Worm (Caenorhabditis elegans) whole organism, L4 larva: ENCODE measurements around the gene Y55F3BR.1.

Source experiments
- nhr-237 ChIP-seq: sonication (generic microtip); optimal IDR thresholded peaks from 2 replicates; lab custom pipeline; 2017; ENCODE audit warnings: missing biosample characterization, missing genetic modification characterization
- unc-39 ChIP-seq: sonication (generic microtip); optimal IDR thresholded peaks from 2 replicates; lab custom pipeline; 2017; ENCODE audit warnings: missing biosample characterization, missing genetic modification characterization

DNA sequence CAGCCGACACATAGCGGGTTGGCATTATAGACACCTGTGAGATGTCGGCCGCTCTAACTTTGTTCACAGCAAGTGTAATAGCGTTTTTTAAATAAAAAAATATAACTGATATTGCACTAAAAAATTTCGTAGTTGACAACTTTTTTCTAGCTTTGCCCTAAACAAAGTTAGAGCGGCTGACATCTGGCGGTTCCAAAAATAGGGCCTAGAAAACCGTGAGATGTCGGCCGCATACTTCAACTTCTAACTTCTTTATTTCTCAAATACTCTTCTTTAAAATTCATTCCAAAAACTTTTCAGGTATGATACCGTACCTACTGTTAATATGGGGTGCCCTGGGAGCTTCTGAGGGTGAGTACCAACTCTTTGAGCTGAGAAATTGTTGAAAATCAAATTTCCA is 16.0 kb upstream of the Y55F3BR.1 start, which contains the start of gene Y55F3BR.2:
- TF ChIP-seq nhr-237 (tag; lab: Kevin White, UChicago) (no peak), unc-39 (no peak)
